Worm (Caenorhabditis elegans) whole organism, early embryonic: Measurements from ENCODE around the gene drp-1.

Experiments
- ama-1 ChIP-seq: fragments of 150-350 bp; optimal IDR thresholded peaks from 2 replicates; lab custom pipeline; 2014
- ceh-36 ChIP-seq: sonication (generic microtip); optimal IDR thresholded peaks from 2 replicates; lab custom pipeline; 2016; ENCODE audit warnings: missing genetic modification characterization, inconsistent platforms, missing compliant biosample characterization
- ets-7 ChIP-seq: sonication (generic microtip); optimal IDR thresholded peaks from 2 replicates; lab custom pipeline; 2016; ENCODE audit warnings: missing genotype, missing genetic modification characterization, missing compliant biosample characterization
- scrt-1 ChIP-seq: fragments of 200-800 bp; sonication (Bioruptor generic); IDR thresholded peaks from 2 replicates; pipeline ENCODE4 v1.3.6; 2022; ENCODE audit warnings: missing genetic modification characterization, missing compliant biosample characterization
- tbx-37 ChIP-seq: fragments of 200-800 bp; sonication (Bioruptor generic); conservative IDR thresholded peaks from 2 replicates; pipeline ENCODE4 v1.3.6; 2022; ENCODE audit warnings: missing genetic modification reagents, missing genetic modification characterization, missing compliant biosample characterization
- tra-4 ChIP-seq: sonication (generic microtip); optimal IDR thresholded peaks from 2 replicates; lab custom pipeline; 2017; ENCODE audit warnings: missing genetic modification characterization, missing compliant biosample characterization

DNA sequence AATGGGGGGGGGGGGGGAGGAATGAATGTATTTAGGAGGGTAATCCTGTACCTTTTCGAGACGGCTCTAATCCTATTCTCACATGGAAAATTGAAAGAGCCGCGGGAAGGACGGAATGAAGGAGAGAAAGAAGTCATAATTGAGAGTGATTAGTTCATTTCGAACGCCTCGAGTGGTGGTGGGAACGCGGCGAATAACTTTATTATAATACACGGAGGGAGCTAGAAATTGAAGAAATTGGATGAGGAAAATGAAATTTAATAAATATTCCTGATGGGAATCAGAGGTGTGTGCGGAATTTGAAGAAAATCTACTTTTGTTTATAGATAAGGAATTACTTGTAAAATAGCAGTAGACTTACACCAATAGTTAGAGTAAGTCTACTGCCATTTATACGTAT, 4.7 kb upstream of the drp-1 start:
- TF ChIP-seq ama-1 (lab: Kevin White, UChicago), result no peak
- TF ChIP-seq tbx-37 (GFP tag; lab: Robert Waterston, UW), result no peak
- no peak for TF ChIP-seq ets-7
- no peak for TF ChIP-seq scrt-1 (GFP tag; lab: Robert Waterston, UW)
- TF ChIP-seq tra-4 (tag; lab: Kevin White, UChicago), result no peak
- TF ChIP-seq ceh-36 (tag; lab: Kevin White, UChicago), result no peak
